4 fruit fly cellular contexts compared by ENCODE assay signal in genomic region chr3R:26480362-26480761, dm6.
TF ChIP-seq lines count a peak whose summit lies in the region.

No protein-coding gene starts in this region.

- no peak for TF ChIP-seq CTCF in whole organism, embryonic (GFP tag; optimal IDR thresholded peaks at IDR 0.05; lab: Kevin White, UChicago)

TF ChIP-seq in whole organism, embryonic, 481 proteins besides CTCF, POLR2A, EP300 and RAD21:
- no peak for TF ChIP-seq toy (GFP tag; IDR thresholded peaks at IDR 0.05; lab: Robert Waterston, UW)
- 0 out of 2 replicates have a peak, but pooled peaks have one; percentile 24 for TF ChIP-seq Drgx (GFP tag; IDR thresholded peaks at IDR 0.05; lab: Robert Waterston, UW)

TF ChIP-seq in whole organism, prepupa, 60 proteins besides CTCF, POLR2A, EP300 and RAD21:
- TF ChIP-seq CG6854 (GFP tag; optimal IDR thresholded peaks at IDR 0.05; lab: Kevin White, UChicago) (no peak), CG32006 (GFP tag; optimal IDR thresholded peaks at IDR 0.05; lab: Kevin White, UChicago) (peak; percentile 56), CG15336 (GFP tag; IDR thresholded peaks at IDR 0.05; lab: Robert Waterston, UW) (0 out of 2 replicates have a peak, but pooled peaks have one; percentile 19)
TF ChIP-seq in whole organism, prepupa: peak in this region for 2.

TF ChIP-seq in whole organism, pupa, 21 proteins besides CTCF, POLR2A, EP300 and RAD21:
- no peak for TF ChIP-seq CG32121 (GFP tag; IDR thresholded peaks at IDR 0.05; lab: Robert Waterston, UW)
- TF ChIP-seq CG8301 (tag; optimal IDR thresholded peaks at IDR 0.05; lab: Kevin White, UChicago): peak; percentile 49
- peak; percentile 57 for TF ChIP-seq CG14655 (GFP tag; optimal IDR thresholded peaks at IDR 0.05; lab: Kevin White, UChicago)

TF ChIP-seq in whole organism, wandering third instar larva, 38 proteins besides CTCF, POLR2A, EP300 and RAD21:
- TF ChIP-seq Dfd (GFP tag; optimal IDR thresholded peaks at IDR 0.05; lab: Kevin White, UChicago) (peak; percentile 14), dl (GFP tag; optimal IDR thresholded peaks at IDR 0.05; lab: Kevin White, UChicago; ENCODE audit: insufficient read depth in 1 of 2, partially characterized antibody in 2 of 2) (no peak)
